Fruit fly (Drosophila melanogaster): ENCODE data around the gene CG6843.

The CG6843 gene

dm6 chr3L:18914100-18914683 is 12.8 kb downstream of the CG6843 start, which contains the start of gene COX6AL2:
Gene COX6AL2 (minus strand): TSS chr3L:18914150.
- TF ChIP-seq Dll (optimal IDR thresholded peaks at IDR 0.05) (no peak), CG8478 (optimal IDR thresholded peaks at IDR 0.05) (no peak), EcR (GFP tag; optimal IDR thresholded peaks at IDR 0.05) (no peak), pan (optimal IDR thresholded peaks at IDR 0.05) (no peak), usp (GFP tag; optimal IDR thresholded peaks at IDR 0.05) (no peak), psq (optimal IDR thresholded peaks at IDR 0.05) (no peak)

- TF ChIP-seq usp (GFP tag; optimal IDR thresholded peaks at IDR 0.05) (no peak), Dll (optimal IDR thresholded peaks at IDR 0.05) (no peak), CG8478 (optimal IDR thresholded peaks at IDR 0.05) (no peak), psq (optimal IDR thresholded peaks at IDR 0.05) (no peak), pan (optimal IDR thresholded peaks at IDR 0.05) (no peak), EcR (GFP tag; optimal IDR thresholded peaks at IDR 0.05) (no peak)
Observed at dm6 chr3L:18916466-18916865, 15.1 kb downstream of the CG6843 start.

- TF ChIP-seq usp (GFP tag; optimal IDR thresholded peaks at IDR 0.05) (no peak), CG8478 (optimal IDR thresholded peaks at IDR 0.05) (no peak), pan (optimal IDR thresholded peaks at IDR 0.05) (no peak), Dll (optimal IDR thresholded peaks at IDR 0.05) (no peak), psq (optimal IDR thresholded peaks at IDR 0.05) (no peak), EcR (GFP tag; optimal IDR thresholded peaks at IDR 0.05) (no peak)
Observed at dm6 chr3L:18917281-18917680, 15.9 kb downstream of the CG6843 start, which contains the start of gene CG6839. Gene CG6839 (plus strand): TSS chr3L:18917581.

dm6 chr3L:18920219-18920618 is 18.8 kb downstream of the CG6843 start, which contains the start of gene CG18223:
Gene CG18223 (minus strand): TSS chr3L:18920319.
- TF ChIP-seq Dll (optimal IDR thresholded peaks at IDR 0.05): no peak
- TF ChIP-seq EcR (GFP tag; optimal IDR thresholded peaks at IDR 0.05): no peak
- TF ChIP-seq psq (optimal IDR thresholded peaks at IDR 0.05): no peak
- no peak for TF ChIP-seq pan (optimal IDR thresholded peaks at IDR 0.05)
- no peak for TF ChIP-seq CG8478 (optimal IDR thresholded peaks at IDR 0.05)

dm6 chr3L:18922086-18922485 is 20.7 kb downstream of the CG6843 start, which contains the start of gene CG3819:
Gene CG3819 (minus strand): TSS chr3L:18922108.
- no peak for TF ChIP-seq pan (optimal IDR thresholded peaks at IDR 0.05)
- no peak for TF ChIP-seq Dll (optimal IDR thresholded peaks at IDR 0.05)
- no peak for TF ChIP-seq EcR (GFP tag; optimal IDR thresholded peaks at IDR 0.05)
- no peak for TF ChIP-seq psq (optimal IDR thresholded peaks at IDR 0.05)
- TF ChIP-seq CG8478 (optimal IDR thresholded peaks at IDR 0.05): no peak

- TF ChIP-seq pan (optimal IDR thresholded peaks at IDR 0.05): no peak
- TF ChIP-seq psq (optimal IDR thresholded peaks at IDR 0.05): no peak
- no peak for TF ChIP-seq Dll (optimal IDR thresholded peaks at IDR 0.05)
- TF ChIP-seq EcR (GFP tag; optimal IDR thresholded peaks at IDR 0.05): no peak
- TF ChIP-seq usp (GFP tag; optimal IDR thresholded peaks at IDR 0.05): no peak
- TF ChIP-seq CG8478 (optimal IDR thresholded peaks at IDR 0.05): no peak
Observed at dm6 chr3L:18924790-18925189, 23.4 kb downstream of the CG6843 start, which contains the start of gene CG43049. Gene CG43049 (plus strand): TSS chr3L:18925090.

dm6 chr3L:18945938-18946337 is 44.5 kb downstream of the CG6843 start, which contains the start of gene CG32204:
Gene CG32204 (minus strand): TSS chr3L:18946038.
- no peak for TF ChIP-seq CG8478 (optimal IDR thresholded peaks at IDR 0.05)
- TF ChIP-seq Dll (optimal IDR thresholded peaks at IDR 0.05): no peak
- TF ChIP-seq pan (optimal IDR thresholded peaks at IDR 0.05): no peak
- TF ChIP-seq EcR (GFP tag; optimal IDR thresholded peaks at IDR 0.05): no peak
- TF ChIP-seq usp (GFP tag; optimal IDR thresholded peaks at IDR 0.05): no peak
- TF ChIP-seq psq (optimal IDR thresholded peaks at IDR 0.05): no peak

- TF ChIP-seq pan (optimal IDR thresholded peaks at IDR 0.05): no peak
Observed at dm6 chr3L:18946956-18947355, 45.6 kb downstream of the CG6843 start.

- TF ChIP-seq pan (optimal IDR thresholded peaks at IDR 0.05) (no peak), Dll (optimal IDR thresholded peaks at IDR 0.05) (no peak), EcR (GFP tag; optimal IDR thresholded peaks at IDR 0.05) (no peak), psq (optimal IDR thresholded peaks at IDR 0.05) (no peak), usp (GFP tag; optimal IDR thresholded peaks at IDR 0.05) (no peak), CG8478 (optimal IDR thresholded peaks at IDR 0.05) (no peak)
Observed at dm6 chr3L:18949137-18949536, 47.7 kb downstream of the CG6843 start.

- TF ChIP-seq CG8478 (optimal IDR thresholded peaks at IDR 0.05) (no peak), psq (optimal IDR thresholded peaks at IDR 0.05) (no peak), pan (optimal IDR thresholded peaks at IDR 0.05) (no peak), EcR (GFP tag; optimal IDR thresholded peaks at IDR 0.05) (no peak), usp (GFP tag; optimal IDR thresholded peaks at IDR 0.05) (no peak), Dll (optimal IDR thresholded peaks at IDR 0.05) (no peak)
Observed at dm6 chr3L:18950359-18950758, 49.0 kb downstream of the CG6843 start, which contains the start of gene CG6836. Gene CG6836 (plus strand): TSS chr3L:18950629.

dm6 chr3L:18952399-18952798 is 51.0 kb downstream of the CG6843 start:
- no peak for TF ChIP-seq CG8478 (optimal IDR thresholded peaks at IDR 0.05)
- TF ChIP-seq pan (optimal IDR thresholded peaks at IDR 0.05): no peak
- no peak for TF ChIP-seq Dll (optimal IDR thresholded peaks at IDR 0.05)
- no peak for TF ChIP-seq usp (GFP tag; optimal IDR thresholded peaks at IDR 0.05)
- TF ChIP-seq psq (optimal IDR thresholded peaks at IDR 0.05): no peak
- no peak for TF ChIP-seq EcR (GFP tag; optimal IDR thresholded peaks at IDR 0.05)
